Worm (Caenorhabditis elegans) whole organism, L3 larva: ENCODE measurements around the gene cyp-33E1.

Experiments used
- ceh-82 ChIP-seq: fragments of 150-350 bp; optimal IDR thresholded peaks from 2 replicates; lab custom pipeline; 2014; ENCODE audit warnings: missing biosample characterization, missing genetic modification characterization
- ceh-9 ChIP-seq: sonication (generic microtip); optimal IDR thresholded peaks from 2 replicates; lab custom pipeline; 2018; ENCODE audit warnings: missing biosample characterization, missing genetic modification characterization
- fkh-10 ChIP-seq: sonication (generic microtip); optimal IDR thresholded peaks from 2 replicates; lab custom pipeline; 2017; ENCODE audit warnings: missing biosample characterization, missing genetic modification reagents, missing genetic modification characterization
- lin-15B ChIP-seq: fragments of 150-350 bp; optimal IDR thresholded peaks from 2 replicates; lab custom pipeline; 2014; ENCODE audit warnings: missing biosample characterization, missing genetic modification characterization
- ztf-11 ChIP-seq: fragments of 150-350 bp; optimal IDR thresholded peaks from 2 replicates; lab custom pipeline; 2014; ENCODE audit warnings: missing biosample characterization, missing genetic modification characterization

- no peak for TF ChIP-seq fkh-10
- TF ChIP-seq lin-15B (tag; lab: Kevin White, UChicago), result no peak
- no peak for TF ChIP-seq ztf-11 (tag; lab: Kevin White, UChicago)
- TF ChIP-seq ceh-82, result no peak
- TF ChIP-seq ceh-9 (tag; lab: Kevin White, UChicago), result no peak
Observed at ce11 chrIV:8608204-8608603, 40.2 kb downstream of the cyp-33E1 start.
